Worm (Caenorhabditis elegans): ENCODE measurements around the gene clc-2.

DNA sequence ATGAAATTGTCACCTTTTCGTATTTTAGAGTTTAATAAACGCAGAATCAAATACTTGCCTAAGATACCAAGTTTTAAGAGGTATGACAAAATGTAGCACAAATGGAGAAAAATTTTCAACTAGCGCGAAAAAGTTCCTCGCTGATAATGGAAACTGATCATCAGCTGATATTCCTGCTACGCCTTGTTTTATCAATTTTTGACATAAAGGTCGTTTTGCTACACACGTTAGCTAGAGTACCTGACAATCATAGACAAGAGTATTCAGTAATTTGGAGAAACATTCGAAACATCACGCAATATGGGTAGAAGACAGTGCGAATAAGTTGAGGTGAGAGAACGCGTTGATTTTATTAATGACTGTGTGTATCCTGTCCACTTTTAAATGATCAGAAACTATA is 14.5 kb downstream of the clc-2 start:
- TF ChIP-seq fkh-10 (GFP tag; optimal IDR thresholded peaks at IDR 0.05) (no peak), zip-5 (tag; optimal IDR thresholded peaks at IDR 0.05) (no peak), ama-1 (optimal IDR thresholded peaks at IDR 0.05) (no peak), hlh-30 (tag; optimal IDR thresholded peaks at IDR 0.05; ENCODE audit: insufficient read depth) (no peak), fax-1 (tag; optimal IDR thresholded peaks at IDR 0.05) (no peak), elt-2 (tag; optimal IDR thresholded peaks at IDR 0.05) (peak; percentile 28), hlh-8 (tag; optimal IDR thresholded peaks at IDR 0.05) (no peak), ref-2 (tag; optimal IDR thresholded peaks at IDR 0.05) (no peak)
